Fruit fly (Drosophila melanogaster) whole organism, embryonic: ENCODE measurements around the gene mRpS25.

Experiments
- Asciz ChIP-seq: fragments of 200-800 bp; sonication (Bioruptor generic); optimal IDR thresholded peaks from 2 replicates; lab custom pipeline; 2017; ENCODE audit warnings: missing biosample characterization, mild to moderate bottlenecking, missing genetic modification characterization, missing genetic modification reagents
- CG10209 ChIP-seq: fragments of 200-800 bp; sonication (Bioruptor generic); optimal IDR thresholded peaks from 3 replicates; lab custom pipeline; 2017; ENCODE audit warnings: missing biosample characterization, mild to moderate bottlenecking, missing genetic modification characterization, missing genetic modification reagents
- CG10274 ChIP-seq: fragments of 200-800 bp; sonication (Bioruptor generic); optimal IDR thresholded peaks from 3 replicates; lab custom pipeline; 2017; ENCODE audit warnings: missing biosample characterization, mild to moderate bottlenecking, missing genetic modification characterization
- CG11085 ChIP-seq: fragments of 200-800 bp; sonication (Bioruptor generic); IDR thresholded peaks from 2 replicates; pipeline ENCODE4 v1.3.6; 2022; ENCODE audit warnings: missing biosample characterization, missing genetic modification characterization
- CG14965 ChIP-seq: fragments of 200-800 bp; sonication (Bioruptor generic); optimal IDR thresholded peaks from 2 replicates; lab custom pipeline; 2016; ENCODE audit warnings: missing biosample characterization, missing genetic modification characterization, borderline replicate concordance
- CG16813 ChIP-seq: fragments of 200-800 bp; sonication (Bioruptor generic); IDR thresholded peaks from 3 replicates; pipeline ENCODE4 v1.3.6; 2022; ENCODE audit warnings: missing biosample characterization, missing genetic modification characterization; ENCODE audit not compliant: partially characterized antibody
- CG17568 ChIP-seq: fragments of 200-800 bp; sonication (Bioruptor generic); optimal IDR thresholded peaks from 2 replicates; lab custom pipeline; 2018; ENCODE audit warnings: missing biosample characterization, mild to moderate bottlenecking, missing genetic modification characterization, moderate library complexity
- CG30431 ChIP-seq: fragments of 200-800 bp; sonication (Bioruptor generic); optimal IDR thresholded peaks from 2 replicates; lab custom pipeline; 2017; ENCODE audit warnings: missing biosample characterization, missing genetic modification characterization
- CG31388 ChIP-seq: fragments of 200-800 bp; sonication (Bioruptor generic); optimal IDR thresholded peaks from 2 replicates; lab custom pipeline; 2016; ENCODE audit warnings: missing biosample characterization, missing genetic modification characterization
- CG32532 ChIP-seq: fragments of 200-800 bp; sonication (Bioruptor generic); IDR thresholded peaks from 2 replicates; pipeline ENCODE4 v1.3.6; 2022; ENCODE audit warnings: missing biosample characterization, missing genetic modification characterization
- CG4820 ChIP-seq: fragments of 200-800 bp; sonication (Bioruptor generic); optimal IDR thresholded peaks from 3 replicates; lab custom pipeline; 2016; ENCODE audit warnings: missing biosample characterization, missing genetic modification characterization
- CG6175 ChIP-seq: fragments of 200-800 bp; sonication (Bioruptor generic); IDR thresholded peaks from 3 replicates; pipeline ENCODE4 v1.3.6; 2022; ENCODE audit warnings: missing biosample characterization, missing genetic modification characterization
- CG6765 ChIP-seq: fragments of 200-800 bp; sonication (Bioruptor generic); optimal IDR thresholded peaks from 3 replicates; lab custom pipeline; 2017; ENCODE audit warnings: missing biosample characterization, mild to moderate bottlenecking, missing genetic modification characterization
- CG6854 ChIP-seq: fragments of 200-800 bp; sonication (Bioruptor generic); optimal IDR thresholded peaks from 3 replicates; lab custom pipeline; 2017; ENCODE audit warnings: missing biosample characterization, mild to moderate bottlenecking, missing genetic modification characterization
- CG7839 ChIP-seq: fragments of 200-800 bp; sonication (Bioruptor generic); optimal IDR thresholded peaks from 3 replicates; lab custom pipeline; 2018; ENCODE audit warnings: missing biosample characterization, mild to moderate bottlenecking, missing genetic modification characterization, moderate library complexity
- CG7963 ChIP-seq: fragments of 200-800 bp; sonication (Bioruptor generic); IDR thresholded peaks from 3 replicates; pipeline ENCODE4 v1.3.6; 2022; ENCODE audit warnings: missing biosample characterization, missing genetic modification characterization; ENCODE audit not compliant: partially characterized antibody
- CG8359 ChIP-seq: fragments of 200-800 bp; sonication (Bioruptor generic); optimal IDR thresholded peaks from 2 replicates; lab custom pipeline; 2017; ENCODE audit warnings: missing biosample characterization, mild to moderate bottlenecking, missing genetic modification characterization, borderline replicate concordance
- CG9817 ChIP-seq: fragments of 200-800 bp; sonication (Bioruptor generic); optimal IDR thresholded peaks from 2 replicates; lab custom pipeline; 2018; ENCODE audit warnings: missing biosample characterization, mild to moderate bottlenecking, missing genetic modification characterization, moderate library complexity
- CrebB ChIP-seq: fragments of 200-800 bp; sonication (Bioruptor generic); optimal IDR thresholded peaks from 3 replicates; lab custom pipeline; 2018; ENCODE audit warnings: missing biosample characterization, mild to moderate bottlenecking, missing genetic modification characterization
- D19B ChIP-seq: fragments of 200-800 bp; sonication (Bioruptor generic); optimal IDR thresholded peaks from 2 replicates; lab custom pipeline; 2017; ENCODE audit warnings: missing biosample characterization, mild to moderate bottlenecking, missing genetic modification characterization
- Dip3 ChIP-seq: fragments of 200-800 bp; sonication (Bioruptor generic); optimal IDR thresholded peaks from 3 replicates; lab custom pipeline; 2016; ENCODE audit warnings: missing biosample characterization, missing genetic modification characterization
- Ets65A ChIP-seq: fragments of 200-800 bp; sonication (Bioruptor generic); peaks from one replicate; lab custom pipeline; 2016; ENCODE audit warnings: missing biosample characterization, missing genetic modification characterization
- HHEX ChIP-seq: fragments of 200-800 bp; sonication (Bioruptor generic); optimal IDR thresholded peaks from 3 replicates; lab custom pipeline; 2017; ENCODE audit warnings: missing biosample characterization, mild to moderate bottlenecking, missing genetic modification characterization, missing genetic modification reagents
- Med ChIP-seq: fragments of 200-800 bp; sonication (Bioruptor generic); peaks from one replicate; lab custom pipeline; 2016; ENCODE audit warnings: missing biosample characterization, missing genetic modification characterization, mild to moderate bottlenecking, inconsistent platforms, moderate library complexity
- Sox102F ChIP-seq: fragments of 200-800 bp; sonication (Bioruptor generic); optimal IDR thresholded peaks from 2 replicates; lab custom pipeline; 2018; ENCODE audit warnings: missing biosample characterization, mild to moderate bottlenecking, missing genetic modification characterization, moderate library complexity
- Xbp1 ChIP-seq: fragments of 200-800 bp; sonication (Bioruptor generic); optimal IDR thresholded peaks from 3 replicates; lab custom pipeline; 2016; ENCODE audit warnings: missing biosample characterization, mild to moderate bottlenecking, missing genetic modification characterization
- YL-1 ChIP-seq: fragments of 200-800 bp; sonication (Bioruptor generic); optimal IDR thresholded peaks from 3 replicates; lab custom pipeline; 2017; ENCODE audit warnings: missing biosample characterization, mild to moderate bottlenecking, missing genetic modification characterization
- bsh ChIP-seq, 2 experiments: fragments of 200-800 bp; sonication (Bioruptor generic); optimal IDR thresholded peaks; 2 replicates each; lab custom pipeline; 2017 to 2018; ENCODE audit warnings: mild to moderate bottlenecking in 2 of 2, missing biosample characterization in 2 of 2, missing genetic modification characterization in 2 of 2, moderate library complexity in 1 of 2
- cad ChIP-seq: fragments of >200 bp; optimal IDR thresholded peaks from 2 replicates; lab custom pipeline; 2017; ENCODE audit warnings: missing biosample characterization, missing genetic modification characterization
- chif ChIP-seq, 2 experiments: fragments of 200-800 bp; sonication (Bioruptor generic); optimal IDR thresholded peaks; 3 replicates each; lab custom pipeline; 2016; ENCODE audit warnings: missing biosample characterization in 2 of 2, missing genetic modification characterization in 2 of 2
- dm ChIP-seq: fragments of 200-800 bp; sonication (Bioruptor generic); optimal IDR thresholded peaks from 3 replicates; lab custom pipeline; 2016; ENCODE audit warnings: missing biosample characterization, missing genetic modification characterization
- dmrt99B ChIP-seq: fragments of 200-800 bp; sonication (Bioruptor generic); optimal IDR thresholded peaks from 2 replicates; lab custom pipeline; 2018; ENCODE audit warnings: missing biosample characterization, mild to moderate bottlenecking, missing genetic modification characterization, moderate library complexity
- her ChIP-seq: fragments of 200-800 bp; sonication (Bioruptor generic); optimal IDR thresholded peaks from 2 replicates; lab custom pipeline; 2016; ENCODE audit warnings: missing biosample characterization, missing genetic modification characterization
- klu ChIP-seq: fragments of 200-800 bp; sonication (Bioruptor generic); IDR thresholded peaks from 2 replicates; pipeline ENCODE4 v1.3.6; 2022; ENCODE audit warnings: missing biosample characterization, missing genetic modification characterization
- lbe ChIP-seq: fragments of 200-800 bp; sonication (Bioruptor generic); optimal IDR thresholded peaks from 2 replicates; lab custom pipeline; 2016; ENCODE audit warnings: missing biosample characterization, mild to moderate bottlenecking, missing genetic modification characterization
- lola ChIP-seq, 3 experiments: fragments of >200 bp in 2 of 3; fragments of 200-800 bp in 1 of 3; sonication (Bioruptor generic) in 1 of 3; optimal IDR thresholded peaks; 2 replicates each; lab custom pipeline; 2017 to 2019; ENCODE audit warnings: missing biosample characterization in 3 of 3, missing genetic modification characterization in 3 of 3, mild to moderate bottlenecking in 1 of 3, moderate library complexity in 1 of 3
- otp ChIP-seq: fragments of 200-800 bp; sonication (Bioruptor generic); IDR thresholded peaks from 3 replicates; pipeline ENCODE4, ENCODE4 v1.3.6; 2022; ENCODE audit warnings: missing biosample characterization, missing genetic modification characterization
- pan ChIP-seq, 4 experiments: fragments of >200 bp in 3 of 4; fragments of 200-800 bp in 1 of 4; sonication (Bioruptor generic) in 1 of 4; optimal IDR thresholded peaks in 3 of 4; IDR thresholded peaks in 1 of 4; 2 replicates each; pipeline versions ENCODE4 v1.3.6 to Lab custom; 2017 to 2022; ENCODE audit warnings: missing biosample characterization in 2 of 4, missing genetic modification characterization in 2 of 4, mixed read lengths in 1 of 4
- phol ChIP-seq: fragments of 200-800 bp; sonication (Bioruptor generic); optimal IDR thresholded peaks from 3 replicates; lab custom pipeline; 2018; ENCODE audit warnings: missing biosample characterization, mild to moderate bottlenecking, missing genetic modification characterization, moderate library complexity
- pum ChIP-seq: fragments of 200-800 bp; sonication (Bioruptor generic); optimal IDR thresholded peaks from 2 replicates; lab custom pipeline; 2016; ENCODE audit warnings: missing biosample characterization, missing genetic modification characterization
- rib ChIP-seq: fragments of 200-800 bp; sonication (Bioruptor generic); IDR thresholded peaks from 2 replicates; pipeline ENCODE4 v1.3.6; 2022; ENCODE audit warnings: missing biosample characterization, missing genetic modification characterization
- schlank ChIP-seq: fragments of 200-800 bp; sonication (Bioruptor generic); optimal IDR thresholded peaks from 2 replicates; lab custom pipeline; 2018; ENCODE audit warnings: missing biosample characterization, mild to moderate bottlenecking, missing genetic modification characterization
- shn ChIP-seq: fragments of 200-800 bp; sonication (Bioruptor generic); optimal IDR thresholded peaks from 3 replicates; lab custom pipeline; 2016; ENCODE audit warnings: missing biosample characterization, missing genetic modification characterization
- so ChIP-seq: fragments of 200-800 bp; sonication (Bioruptor generic); IDR thresholded peaks from 3 replicates; pipeline ENCODE4 v1.3.6; 2022; ENCODE audit warnings: missing biosample characterization, missing genetic modification characterization
- sr ChIP-seq: fragments of 200-800 bp; sonication (Bioruptor generic); IDR thresholded peaks from 3 replicates; pipeline ENCODE4 v1.3.6; 2022; ENCODE audit warnings: missing biosample characterization, missing genetic modification characterization
- sug ChIP-seq: fragments of 200-800 bp; optimal IDR thresholded peaks from 2 replicates; lab custom pipeline; 2019; ENCODE audit warnings: missing biosample characterization, mild to moderate bottlenecking, missing genetic modification characterization, moderate library complexity
- tin ChIP-seq: fragments of 200-800 bp; sonication (Bioruptor generic); optimal IDR thresholded peaks from 3 replicates; lab custom pipeline; 2016; ENCODE audit warnings: missing biosample characterization, missing genetic modification characterization
- tx ChIP-seq: fragments of 200-800 bp; sonication (Bioruptor generic); optimal IDR thresholded peaks from 2 replicates; lab custom pipeline; 2016; ENCODE audit warnings: missing biosample characterization, missing genetic modification characterization
- vfl ChIP-seq: fragments of 200-800 bp; sonication (Bioruptor generic); optimal IDR thresholded peaks from 2 replicates; lab custom pipeline; 2016; ENCODE audit warnings: missing biosample characterization, missing genetic modification characterization
- z ChIP-seq: fragments of 200-800 bp; sonication (Bioruptor generic); IDR thresholded peaks from 3 replicates; pipeline ENCODE4 v1.3.6; 2022; ENCODE audit warnings: missing biosample characterization, missing genetic modification characterization

mRpS25 gene

dm6 chrX:14621464-14621863, 38.7 kb upstream of the mRpS25 start (continued):
- no peak for TF ChIP-seq sug (tag; lab: Kevin White, UChicago)
- TF ChIP-seq vfl (GFP tag; lab: Kevin White, UChicago), result no peak
- no peak for TF ChIP-seq CG6854 (GFP tag; lab: Kevin White, UChicago)
- TF ChIP-seq Med (GFP tag; lab: Kevin White, UChicago), result peak; percentile 66
- TF ChIP-seq CG11085 (GFP tag; lab: Robert Waterston, UW), result no peak
- no peak for TF ChIP-seq Asciz (GFP tag; lab: Kevin White, UChicago)
- TF ChIP-seq CG30431 (GFP tag; lab: Kevin White, UChicago), result no peak
- TF ChIP-seq CrebB (tag; lab: Kevin White, UChicago), result no peak
- TF ChIP-seq dm, result no peak
- no peak for TF ChIP-seq tx (GFP tag; lab: Kevin White, UChicago)
- no peak for TF ChIP-seq CG4820 (GFP tag; lab: Kevin White, UChicago)
- TF ChIP-seq Sox102F (GFP tag; lab: Kevin White, UChicago), result peak; percentile 24
- no peak for TF ChIP-seq rib
- peak in 1 of 2 experiments; percentile 31 for TF ChIP-seq bsh (GFP tag; optimal IDR thresholded peaks at IDR 0.05; lab: Kevin White, UChicago)
- TF ChIP-seq D19B (GFP tag; lab: Kevin White, UChicago), result no peak
- TF ChIP-seq chif (GFP tag; optimal IDR thresholded peaks at IDR 0.05; lab: Kevin White, UChicago), result peak in 1 of 2 experiments; percentile 12
- no peak for TF ChIP-seq klu (GFP tag; lab: Robert Waterston, UW)
- TF ChIP-seq CG14965 (GFP tag; lab: Kevin White, UChicago), result no peak
- TF ChIP-seq so, result no peak
- TF ChIP-seq pan (optimal IDR thresholded peaks at IDR 0.05; lab: Kevin White, UChicago), result no peak
- no peak for TF ChIP-seq pan (GFP tag; optimal IDR thresholded peaks at IDR 0.05 in 1 of 2, IDR thresholded peaks at IDR 0.05 in 1 of 2)
- TF ChIP-seq CG17568 (GFP tag; lab: Kevin White, UChicago), result no peak
- peak; percentile 20 for TF ChIP-seq dmrt99B (tag; lab: Kevin White, UChicago)
- peak; percentile 2 for TF ChIP-seq tin (GFP tag; lab: Kevin White, UChicago)
- TF ChIP-seq otp (GFP tag; lab: Robert Waterston, UW), result 0 out of 3 replicates have a peak, but pooled peaks have one; percentile 18
- no peak for TF ChIP-seq pum
- TF ChIP-seq shn (GFP tag; lab: Kevin White, UChicago), result no peak
- no peak for TF ChIP-seq cad (GFP tag; lab: Kevin White, UChicago)
- TF ChIP-seq CG8359 (GFP tag; lab: Kevin White, UChicago), result no peak
- no peak for TF ChIP-seq HHEX (GFP tag; lab: Kevin White, UChicago)
- no peak for TF ChIP-seq sr (GFP tag; lab: Robert Waterston, UW)
- TF ChIP-seq CG16813, result no peak
- TF ChIP-seq CG31388 (GFP tag; lab: Kevin White, UChicago), result no peak
- no peak for TF ChIP-seq schlank (tag; lab: Kevin White, UChicago)
- TF ChIP-seq CG32532 (GFP tag; lab: Robert Waterston, UW), result no peak
- TF ChIP-seq YL-1 (GFP tag; lab: Kevin White, UChicago), result no peak
- TF ChIP-seq CG6765 (GFP tag; lab: Kevin White, UChicago), result no peak
- TF ChIP-seq CG9817, result no peak
- TF ChIP-seq CG10274 (GFP tag; lab: Kevin White, UChicago), result no peak
- TF ChIP-seq Xbp1 (GFP tag; lab: Kevin White, UChicago), result peak; percentile 3
- peak; percentile 16 for TF ChIP-seq phol (tag; lab: Kevin White, UChicago)
- no peak for TF ChIP-seq CG6175 (GFP tag; lab: Robert Waterston, UW)
- no peak for TF ChIP-seq lola (GFP tag; optimal IDR thresholded peaks at IDR 0.05; lab: Kevin White, UChicago)
- TF ChIP-seq CG7963, result no peak
- TF ChIP-seq CG7839 (tag; lab: Kevin White, UChicago), result peak; percentile 6
- no peak for TF ChIP-seq CG10209 (GFP tag; lab: Kevin White, UChicago)
- no peak for TF ChIP-seq Dip3 (GFP tag; lab: Kevin White, UChicago)
- TF ChIP-seq z, result no peak
- TF ChIP-seq her, result no peak
- peak; percentile 64 for TF ChIP-seq Ets65A (GFP tag; lab: Kevin White, UChicago)
- TF ChIP-seq lbe (GFP tag; lab: Kevin White, UChicago), result no peak
